Fruit fly (Drosophila melanogaster): ENCODE measurements around the gene Galt.

The Galt gene

DNA sequence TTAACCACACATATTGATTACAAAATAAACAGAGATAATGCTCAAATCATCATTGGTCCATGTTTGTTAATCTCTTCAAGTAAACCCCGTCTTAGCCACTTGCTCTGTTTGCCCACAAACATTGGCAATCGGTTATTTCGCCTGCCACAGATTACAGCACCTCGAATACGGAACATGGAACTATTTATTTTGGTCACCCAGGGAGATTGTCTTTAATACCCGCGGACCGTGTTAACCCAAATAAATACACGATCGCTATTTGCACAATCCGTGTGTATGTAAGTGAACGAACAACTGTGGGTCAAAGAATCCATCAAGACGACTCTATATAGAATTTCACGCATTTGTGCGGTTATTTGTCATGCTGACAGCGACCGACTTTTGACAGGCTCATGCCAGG is 32.9 kb upstream of the Galt start (continued):
- no peak for TF ChIP-seq inv (GFP tag; IDR thresholded peaks at IDR 0.05; ENCODE audit: partially characterized antibody)
- TF ChIP-seq Lhr (GFP tag; optimal IDR thresholded peaks at IDR 0.05): peak; percentile 25
- no peak; the same call in 2 of the 3 replicates for TF ChIP-seq so (GFP tag; IDR thresholded peaks at IDR 0.05)
- no peak for TF ChIP-seq CG2129 (GFP tag; IDR thresholded peaks at IDR 0.05; ENCODE audit: partially characterized antibody)
- peak; percentile 36 for TF ChIP-seq chif (GFP tag; optimal IDR thresholded peaks at IDR 0.05)
- no peak for TF ChIP-seq CG31388 (GFP tag; optimal IDR thresholded peaks at IDR 0.05)
- TF ChIP-seq CG13123 (GFP tag; optimal IDR thresholded peaks at IDR 0.05): peak; percentile 33
- no peak for TF ChIP-seq HLH3B (GFP tag; IDR thresholded peaks at IDR 0.05)
- TF ChIP-seq phol (tag; optimal IDR thresholded peaks at IDR 0.05): no peak
- peak; percentile 77 for TF ChIP-seq dmrt11E (tag; optimal IDR thresholded peaks at IDR 0.05)
- no peak for TF ChIP-seq CG7786 (GFP tag; optimal IDR thresholded peaks at IDR 0.05)
- no peak for TF ChIP-seq mam (GFP tag; optimal IDR thresholded peaks at IDR 0.05)
- no peak for TF ChIP-seq Doc2 (GFP tag; IDR thresholded peaks at IDR 0.05)
- TF ChIP-seq pum (GFP tag; optimal IDR thresholded peaks at IDR 0.05): no peak
- no peak for TF ChIP-seq CG12155 (GFP tag; optimal IDR thresholded peaks at IDR 0.05)
- TF ChIP-seq CG16815 (GFP tag; optimal IDR thresholded peaks at IDR 0.05): no peak
- TF ChIP-seq peb (GFP tag; IDR thresholded peaks at IDR 0.05): no peak
- no peak for TF ChIP-seq CG15269 (tag; optimal IDR thresholded peaks at IDR 0.05)
- TF ChIP-seq CG18011 (GFP tag; optimal IDR thresholded peaks at IDR 0.05): no peak
- TF ChIP-seq Bdp1 (GFP tag; optimal IDR thresholded peaks at IDR 0.05): peak; percentile 55
- TF ChIP-seq Mad (GFP tag; optimal IDR thresholded peaks at IDR 0.05): no peak
- TF ChIP-seq CG8944 (GFP tag; optimal IDR thresholded peaks at IDR 0.05): no peak
- TF ChIP-seq cad (GFP tag; optimal IDR thresholded peaks at IDR 0.05): no peak
- TF ChIP-seq CG9727 (GFP tag; optimal IDR thresholded peaks at IDR 0.05): peak; percentile 85
- TF ChIP-seq CG2678 (tag; optimal IDR thresholded peaks at IDR 0.05): peak; percentile 33
- TF ChIP-seq CG12219 (GFP tag; optimal IDR thresholded peaks at IDR 0.05): peak; percentile 27
- no peak for TF ChIP-seq Dek (tag; optimal IDR thresholded peaks at IDR 0.05)
- TF ChIP-seq dmrt99B (tag; optimal IDR thresholded peaks at IDR 0.05): no peak
- TF ChIP-seq MTF-1 (GFP tag; optimal IDR thresholded peaks at IDR 0.05; ENCODE audit: borderline replicate concordance): peak; percentile 36
- TF ChIP-seq CG13775 (GFP tag; optimal IDR thresholded peaks at IDR 0.05): peak; percentile 37
- TF ChIP-seq CG4282 (GFP tag; optimal IDR thresholded peaks at IDR 0.05): no peak
- TF ChIP-seq fu2 (GFP tag; optimal IDR thresholded peaks at IDR 0.05): no peak
- TF ChIP-seq CG6689 (GFP tag; IDR thresholded peaks at IDR 0.05): no peak
- no peak for TF ChIP-seq CG17385 (GFP tag; optimal IDR thresholded peaks at IDR 0.05)
- TF ChIP-seq tll (GFP tag; optimal IDR thresholded peaks at IDR 0.05): peak in 1 of 2 experiments; percentile 99
- TF ChIP-seq CG8281 (tag; optimal IDR thresholded peaks at IDR 0.05): peak; percentile 9
- no peak for TF ChIP-seq CG10321 (GFP tag; IDR thresholded peaks at IDR 0.05)
- TF ChIP-seq CG11695 (GFP tag; IDR thresholded peaks at IDR 0.05): no peak
- no peak for TF ChIP-seq CG2889 (GFP tag; IDR thresholded peaks at IDR 0.05)
- no peak for TF ChIP-seq lbe (GFP tag; optimal IDR thresholded peaks at IDR 0.05)
- no peak for TF ChIP-seq CG6854 (GFP tag; optimal IDR thresholded peaks at IDR 0.05)
- peak; percentile 38 for TF ChIP-seq CG12236 (GFP tag; optimal IDR thresholded peaks at IDR 0.05)
- no peak for TF ChIP-seq grau (tag; optimal IDR thresholded peaks at IDR 0.05)
- no peak for TF ChIP-seq CG10274 (GFP tag; optimal IDR thresholded peaks at IDR 0.05)
- TF ChIP-seq cwo (GFP tag; optimal IDR thresholded peaks at IDR 0.05): no peak
- TF ChIP-seq ase (GFP tag; IDR thresholded peaks at IDR 0.05): no peak
- TF ChIP-seq usp (GFP tag; optimal IDR thresholded peaks at IDR 0.05): no peak
- TF ChIP-seq CG1233 (GFP tag; optimal IDR thresholded peaks at IDR 0.05): peak; percentile 60
- no peak for TF ChIP-seq CG6654 (GFP tag; optimal IDR thresholded peaks at IDR 0.05)
- TF ChIP-seq vnd (GFP tag; IDR thresholded peaks at IDR 0.05; ENCODE audit: partially characterized antibody): no peak
- TF ChIP-seq pfk (GFP tag; optimal IDR thresholded peaks at IDR 0.05): no peak

Measured in whole organism, embryonic.